Fruit fly (Drosophila melanogaster): ENCODE data around the gene CG15534.

The CG15534 gene

DNA sequence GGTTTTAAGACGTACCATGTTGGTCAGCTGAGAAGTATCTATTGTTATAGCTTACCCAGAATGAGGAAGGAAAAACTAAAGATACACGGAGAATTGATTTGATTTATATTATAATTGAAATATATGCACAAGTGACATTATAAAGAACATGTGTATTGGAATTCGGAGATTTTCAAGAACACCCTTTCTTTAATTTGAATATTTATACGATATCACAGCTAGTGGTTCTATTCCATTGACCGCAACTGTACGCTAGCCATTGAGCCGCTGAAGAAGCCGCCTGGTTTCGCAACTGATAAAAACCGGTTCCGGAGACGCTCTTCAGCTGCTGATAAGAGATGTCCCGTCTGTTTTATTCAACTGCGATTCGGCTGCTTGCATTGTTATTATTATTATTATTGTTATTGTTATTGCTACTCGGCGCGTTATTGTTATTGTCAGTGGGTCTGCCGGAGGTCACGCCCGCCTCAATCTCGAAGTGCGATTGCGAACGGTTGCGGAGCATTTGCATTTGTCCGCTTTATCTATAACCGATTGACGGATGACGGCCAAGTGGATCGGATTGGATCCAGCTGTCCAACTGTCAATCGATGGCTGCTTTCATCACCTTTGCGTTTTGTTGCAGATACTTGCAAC lies 29.9 kb downstream of the CG15534 start (continued):
- TF ChIP-seq CG11762 (GFP tag; optimal IDR thresholded peaks at IDR 0.05; ENCODE audit: insufficient read depth) (peak; percentile 43), Gug (GFP tag; IDR thresholded peaks at IDR 0.05) (no peak), Sox15 (GFP tag; optimal IDR thresholded peaks at IDR 0.05) (peak; percentile 22), Ets21C (GFP tag; optimal IDR thresholded peaks at IDR 0.05) (no peak), Met (GFP tag; optimal IDR thresholded peaks at IDR 0.05) (peak; percentile 59), achi (GFP tag; optimal IDR thresholded peaks at IDR 0.05) (peak; percentile 62), Eip78C (GFP tag) (peak; percentile 92), dsx (GFP tag; optimal IDR thresholded peaks at IDR 0.05; ENCODE audit: poor library complexity, severe bottlenecking) (peak; percentile 52), CG10669 (GFP tag; optimal IDR thresholded peaks at IDR 0.05) (peak; percentile 61), ss (GFP tag; optimal IDR thresholded peaks at IDR 0.05) (peak; percentile 41 to 65), CG4318 (GFP tag; optimal IDR thresholded peaks at IDR 0.05) (no peak), CG9139 (GFP tag; optimal IDR thresholded peaks at IDR 0.05) (peak; percentile 25), CG3919 (GFP tag; optimal IDR thresholded peaks at IDR 0.05) (peak; percentile 49), Eip93F (GFP tag; optimal IDR thresholded peaks at IDR 0.05) (no peak), fd59A (GFP tag; optimal IDR thresholded peaks at IDR 0.05) (peak; percentile 16), Smox (GFP tag; optimal IDR thresholded peaks at IDR 0.05) (no peak), svp (GFP tag) (peak; percentile 98), CG11902 (GFP tag; optimal IDR thresholded peaks at IDR 0.05) (peak; percentile 24), spab (GFP tag; optimal IDR thresholded peaks at IDR 0.05) (peak; percentile 43), CG6854 (GFP tag; optimal IDR thresholded peaks at IDR 0.05) (peak; percentile 88), Sox102F (GFP tag; optimal IDR thresholded peaks at IDR 0.05) (peak; percentile 45), Eip75B (GFP tag; optimal IDR thresholded peaks at IDR 0.05) (peak; percentile 45), CG32006 (GFP tag; optimal IDR thresholded peaks at IDR 0.05) (peak; percentile 71), lz (GFP tag; optimal IDR thresholded peaks at IDR 0.05) (peak; percentile 24), Hr39 (GFP tag; optimal IDR thresholded peaks at IDR 0.05) (peak; percentile 27), CG15336 (GFP tag; IDR thresholded peaks at IDR 0.05) (peak; percentile 67), Sox14 (GFP tag; optimal IDR thresholded peaks at IDR 0.05) (peak; percentile 48), CG6792 (GFP tag; optimal IDR thresholded peaks at IDR 0.05) (peak; percentile 51)

DNA sequence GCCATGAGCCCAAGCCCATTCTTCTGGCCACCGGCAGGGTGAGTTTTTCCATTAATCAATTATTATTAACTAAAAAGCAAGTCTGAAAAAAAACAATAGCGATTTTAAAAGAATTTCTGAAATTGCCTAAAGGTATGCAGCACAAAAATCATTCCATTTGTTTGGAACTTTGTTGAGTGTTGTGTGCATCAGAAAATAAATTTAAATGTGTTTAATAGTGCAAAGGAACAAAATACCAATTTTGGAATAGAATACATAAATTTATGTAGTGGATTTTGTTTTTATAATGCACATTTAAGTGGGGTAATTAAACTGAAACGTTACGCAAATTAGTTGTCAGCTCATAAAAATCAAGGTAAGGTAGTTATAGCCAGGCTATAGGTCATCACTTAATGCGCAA lies 32.4 kb downstream of the CG15534 start:
- TF ChIP-seq CG32006 (GFP tag; optimal IDR thresholded peaks at IDR 0.05) (no peak), spab (GFP tag; optimal IDR thresholded peaks at IDR 0.05) (no peak), Sox15 (GFP tag; optimal IDR thresholded peaks at IDR 0.05) (no peak), CG1621 (tag; optimal IDR thresholded peaks at IDR 0.05) (no peak), pdm3 (GFP tag; optimal IDR thresholded peaks at IDR 0.05) (no peak), CG7368 (GFP tag; optimal IDR thresholded peaks at IDR 0.05) (no peak), Sox14 (GFP tag; optimal IDR thresholded peaks at IDR 0.05) (no peak), CG10669 (GFP tag; optimal IDR thresholded peaks at IDR 0.05) (no peak), CG11762 (GFP tag; optimal IDR thresholded peaks at IDR 0.05; ENCODE audit: insufficient read depth) (no peak), fd85E (GFP tag; optimal IDR thresholded peaks at IDR 0.05) (no peak), CG11902 (GFP tag; optimal IDR thresholded peaks at IDR 0.05) (no peak)

DNA sequence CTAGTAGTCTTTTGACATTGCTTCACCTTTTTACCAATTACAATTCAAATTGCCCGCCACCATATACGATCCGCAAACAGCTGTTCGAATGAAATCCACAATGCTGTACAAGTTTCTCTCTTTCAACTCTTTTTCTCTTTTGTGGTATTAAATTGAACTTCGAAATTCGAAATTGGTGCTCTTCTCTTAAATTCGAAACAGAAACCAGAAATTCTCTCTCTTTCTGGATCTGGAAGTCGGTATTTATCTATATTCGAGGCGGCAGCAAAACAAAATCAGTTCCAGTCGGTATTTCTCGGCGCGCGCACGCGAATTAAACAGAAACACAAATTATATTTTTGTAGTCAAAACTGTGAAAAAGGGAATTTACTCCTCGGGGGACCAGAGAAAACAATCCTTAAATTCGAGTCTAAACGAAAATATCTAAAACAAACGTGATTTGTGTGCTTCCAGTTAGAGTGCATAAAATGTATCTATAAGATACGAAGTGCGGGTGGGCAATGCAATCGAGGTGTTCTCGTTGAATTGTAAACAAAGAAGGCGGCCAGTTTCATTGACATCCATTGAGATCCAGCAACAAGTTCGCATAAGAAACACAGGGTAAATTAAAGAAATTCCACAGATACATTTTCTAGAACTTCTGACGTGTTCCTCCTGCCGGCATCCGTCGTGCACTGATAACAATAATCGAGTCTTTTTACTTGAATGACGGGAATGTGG lies 34.1 kb downstream of the CG15534 start, which contains the start of gene PH4alphaEFB:
PH4alphaEFB (plus strand) TSS at position 276 of the 720 bp plus-strand sequence.
- TF ChIP-seq CG8632 (GFP tag; optimal IDR thresholded peaks at IDR 0.05) (no peak), ss (GFP tag; optimal IDR thresholded peaks at IDR 0.05) (peak; percentile 30 to 49), CG6163 (GFP tag; IDR thresholded peaks at IDR 0.05) (peak; percentile 11; the same call in 1 of the 3 replicates), Sox15 (GFP tag; optimal IDR thresholded peaks at IDR 0.05) (no peak), CG9139 (GFP tag; optimal IDR thresholded peaks at IDR 0.05) (peak; percentile 41), CG16779 (tag; optimal IDR thresholded peaks at IDR 0.05) (no peak), CG6854 (GFP tag; optimal IDR thresholded peaks at IDR 0.05) (peak; percentile 11), fkh (GFP tag; optimal IDR thresholded peaks at IDR 0.05) (peak; percentile 49), fd85E (GFP tag; optimal IDR thresholded peaks at IDR 0.05) (peak; percentile 15), Eip78C (GFP tag) (peak; percentile 62), dsx (GFP tag; optimal IDR thresholded peaks at IDR 0.05; ENCODE audit: poor library complexity, severe bottlenecking) (peak; percentile 62), Sox14 (GFP tag; optimal IDR thresholded peaks at IDR 0.05) (peak; percentile 37), CG6792 (GFP tag; optimal IDR thresholded peaks at IDR 0.05) (no peak)
